Worm (Caenorhabditis elegans) whole organism, L4 larva: Measurements from ENCODE around the gene pph-1.

Source experiments
- Y105C5A.15 ChIP-seq: fragments of 200-800 bp; sonication (Bioruptor generic); IDR thresholded peaks from 2 replicates; pipeline ENCODE4 v1.3.6; 2022; ENCODE audit warnings: missing genetic modification characterization, missing compliant biosample characterization
- ZK546.5 ChIP-seq, 2 experiments: sonication (generic microtip); optimal IDR thresholded peaks; 2 replicates each; lab custom pipeline; 2017; ENCODE audit warnings: missing biosample characterization in 2 of 2, missing genetic modification characterization in 2 of 2
- aha-1 ChIP-seq: fragments of 150-350 bp; peaks from one replicate; lab custom pipeline; 2014; ENCODE audit warnings: missing biosample characterization, missing genetic modification characterization
- ceh-82 ChIP-seq: sonication (generic microtip); optimal IDR thresholded peaks from 2 replicates; lab custom pipeline; 2017; ENCODE audit warnings: missing biosample characterization, missing genetic modification characterization
- egl-27 ChIP-seq: sonication (generic microtip); optimal IDR thresholded peaks from 3 replicates; lab custom pipeline; 2017; ENCODE audit warnings: missing biosample characterization, missing genetic modification reagents, missing genetic modification characterization
- egl-43 ChIP-seq: fragments of 200-800 bp; sonication (Bioruptor generic); IDR thresholded peaks from 2 replicates; pipeline ENCODE4 v1.3.6; 2022; ENCODE audit warnings: missing genetic modification reagents, missing genetic modification characterization, missing compliant biosample characterization
- lin-15B ChIP-seq: fragments of 150-350 bp; sonication (generic microtip); optimal IDR thresholded peaks from 3 replicates; lab custom pipeline; 2014; ENCODE audit warnings: missing biosample characterization, missing genetic modification characterization
- lin-38 ChIP-seq: fragments of 200-800 bp; sonication (Bioruptor generic); IDR thresholded peaks from 2 replicates; pipeline ENCODE4 v1.3.6; 2022; ENCODE audit warnings: missing genetic modification reagents, missing genetic modification characterization, missing compliant biosample characterization
- mxl-2 ChIP-seq: fragments of 200-800 bp; sonication (Bioruptor generic); conservative IDR thresholded peaks from 2 replicates; pipeline ENCODE4 v1.3.6; 2022; ENCODE audit warnings: missing genetic modification reagents, missing genetic modification characterization, missing compliant biosample characterization
- nhr-102 ChIP-seq: sonication (generic microtip); optimal IDR thresholded peaks from 2 replicates; lab custom pipeline; 2016; ENCODE audit warnings: mild to moderate bottlenecking, missing genetic modification characterization, moderate library complexity, missing compliant biosample characterization
- nhr-111 ChIP-seq: fragments of 200-800 bp; sonication (Bioruptor generic); optimal IDR thresholded peaks from 2 replicates; lab custom pipeline; 2018; ENCODE audit warnings: mild to moderate bottlenecking, missing genetic modification characterization, missing compliant biosample characterization
- nhr-28 ChIP-seq: fragments of 150-350 bp; optimal IDR thresholded peaks from 2 replicates; lab custom pipeline; 2014; ENCODE audit warnings: missing biosample characterization, missing genetic modification characterization
- pha-4 ChIP-seq, 2 experiments: fragments of 150-350 bp in 1 of 2; fragments of 200-800 bp in 1 of 2; sonication (Bioruptor generic) in 1 of 2; IDR thresholded peaks in 1 of 2; optimal IDR thresholded peaks in 1 of 2; 2 replicates each; pipeline versions ENCODE4 v1.3.6 to Lab custom; 2014 to 2022; ENCODE audit warnings: missing genetic modification characterization in 2 of 2, missing genetic modification reagents in 2 of 2, missing biosample characterization in 1 of 2, missing compliant biosample characterization in 1 of 2
- zag-1 ChIP-seq: fragments of 150-350 bp; optimal IDR thresholded peaks from 2 replicates; lab custom pipeline; 2014; ENCODE audit warnings: missing biosample characterization, missing genetic modification characterization

- TF ChIP-seq nhr-102 (tag; lab: Kevin White, UChicago) (no peak), Y105C5A.15 (GFP tag; lab: Robert Waterston, UW) (no peak), aha-1 (no peak), egl-27 (no peak), mxl-2 (GFP tag; lab: Robert Waterston, UW) (no peak), egl-43 (no peak), lin-38 (GFP tag; lab: Robert Waterston, UW) (no peak), nhr-28 (tag; lab: Kevin White, UChicago) (no peak), ZK546.5 (tag; optimal IDR thresholded peaks at IDR 0.05; lab: Kevin White, UChicago) (no peak), pha-4 (GFP tag; IDR thresholded peaks at IDR 0.05; lab: Robert Waterston, UW) (no peak), pha-4 (tag; optimal IDR thresholded peaks at IDR 0.05; lab: Kevin White, UChicago) (no peak), ceh-82 (tag; lab: Kevin White, UChicago) (no peak), lin-15B (tag; lab: Kevin White, UChicago) (no peak), zag-1 (tag; lab: Kevin White, UChicago) (no peak), nhr-111 (GFP tag; lab: Kevin White, UChicago) (no peak)
Observed at ce11 chrV:10662000-10662399, 40.3 kb upstream of the pph-1 start.
